Fruit fly (Drosophila melanogaster) whole organism, wandering third instar larva: ENCODE data around the gene CG2898.

Experiments
- Abd-B ChIP-seq: fragments of >200 bp; optimal IDR thresholded peaks from 2 replicates; lab custom pipeline; 2017; ENCODE audit warnings: missing biosample characterization, missing genetic modification characterization
- CG32264 ChIP-seq: fragments of 200-800 bp; sonication (Bioruptor generic); optimal IDR thresholded peaks from 2 replicates; lab custom pipeline; 2016; ENCODE audit warnings: missing biosample characterization, missing genetic modification characterization
- CG9705 ChIP-seq: fragments of 200-800 bp; sonication (Bioruptor generic); optimal IDR thresholded peaks from 2 replicates; lab custom pipeline; 2018; ENCODE audit warnings: missing biosample characterization, mild to moderate bottlenecking, missing genetic modification characterization
- CrebA ChIP-seq: fragments of 200-800 bp; sonication (Bioruptor generic); optimal IDR thresholded peaks from 2 replicates; lab custom pipeline; 2016; ENCODE audit warnings: missing biosample characterization, mild to moderate bottlenecking, missing genetic modification characterization, borderline replicate concordance
- Dfd ChIP-seq: fragments of >200 bp; optimal IDR thresholded peaks from 2 replicates; lab custom pipeline; 2017; ENCODE audit warnings: missing biosample characterization, missing genetic modification characterization
- Dif ChIP-seq: fragments of 200-275, 200-300 bp; sonication (Bioruptor generic); optimal IDR thresholded peaks from 2 replicates; lab custom pipeline; 2018; ENCODE audit warnings: missing biosample characterization, missing genetic modification characterization; ENCODE audit not compliant: partially characterized antibody
- GATAd ChIP-seq: sonication (Bioruptor generic); optimal IDR thresholded peaks from 2 replicates; lab custom pipeline; 2016; ENCODE audit warnings: missing biosample characterization, missing genetic modification characterization
- HLH106 ChIP-seq: fragments of 200-800 bp; optimal IDR thresholded peaks from 3 replicates; lab custom pipeline; 2019; ENCODE audit warnings: missing biosample characterization, mild to moderate bottlenecking, missing genetic modification characterization, moderate library complexity
- Hnf4 ChIP-seq: fragments of 200-800 bp; sonication (Bioruptor generic); optimal IDR thresholded peaks from 2 replicates; lab custom pipeline; 2016; ENCODE audit warnings: missing biosample characterization, mild to moderate bottlenecking, missing genetic modification characterization
- Hr78 ChIP-seq: fragments of >200 bp; optimal IDR thresholded peaks from 2 replicates; lab custom pipeline; 2017; ENCODE audit warnings: missing biosample characterization, missing genetic modification characterization
- Hr83 ChIP-seq: fragments of 200-300 bp; sonication (Bioruptor generic); optimal IDR thresholded peaks from 2 replicates; lab custom pipeline; 2016; ENCODE audit warnings: missing biosample characterization, mild to moderate bottlenecking, missing genetic modification characterization, moderate library complexity; ENCODE audit not compliant: poor library complexity, severe bottlenecking
- Jra ChIP-seq: sonication (Bioruptor generic); optimal IDR thresholded peaks from 2 replicates; lab custom pipeline; 2016; ENCODE audit warnings: missing biosample characterization, missing genetic modification characterization
- Mio ChIP-seq: sonication (Bioruptor generic); optimal IDR thresholded peaks from 2 replicates; lab custom pipeline; 2016; ENCODE audit warnings: missing biosample characterization, missing genetic modification characterization
- Myc ChIP-seq: fragments of >200 bp; optimal IDR thresholded peaks from 2 replicates; lab custom pipeline; 2017
- N ChIP-seq: fragments of >200 bp; optimal IDR thresholded peaks from 2 replicates; lab custom pipeline; 2018; ENCODE audit warnings: missing biosample characterization, missing external identifiers, missing genetic modification characterization
- OdsH ChIP-seq: fragments of 200-800 bp; sonication (Bioruptor generic); optimal IDR thresholded peaks from 2 replicates; lab custom pipeline; 2016; ENCODE audit warnings: missing biosample characterization, mild to moderate bottlenecking, missing genetic modification characterization
- Rel ChIP-seq, 2 experiments: fragments of 200-800 bp; sonication (Bioruptor generic) in 1 of 2; optimal IDR thresholded peaks; 2 replicates in 1 of 2; 3 replicates in 1 of 2; lab custom pipeline; 2016 to 2019; ENCODE audit warnings: mild to moderate bottlenecking in 2 of 2, missing biosample characterization in 2 of 2, missing genetic modification characterization in 2 of 2, moderate library complexity in 1 of 2
- Sp1 ChIP-seq: fragments of 200-800 bp; sonication (Bioruptor generic); optimal IDR thresholded peaks from 3 replicates; lab custom pipeline; 2019; ENCODE audit warnings: missing biosample characterization, mild to moderate bottlenecking, missing genetic modification characterization, moderate library complexity
- Vsx2 ChIP-seq: fragments of 200-300, 225-300 bp; sonication (Bioruptor generic); optimal IDR thresholded peaks from 2 replicates; lab custom pipeline; 2018; ENCODE audit warnings: missing biosample characterization, missing genetic modification characterization; ENCODE audit not compliant: partially characterized antibody
- br ChIP-seq: fragments of 200-800 bp; sonication (Bioruptor generic); optimal IDR thresholded peaks from 2 replicates; lab custom pipeline; 2016; ENCODE audit warnings: missing biosample characterization, missing genetic modification characterization
- brk ChIP-seq: fragments of 200-800 bp; sonication (Bioruptor generic); optimal IDR thresholded peaks from 2 replicates; lab custom pipeline; 2016; ENCODE audit warnings: missing biosample characterization, mild to moderate bottlenecking, missing genetic modification characterization
- dl ChIP-seq, 2 experiments: fragments of 175-275, 200-275 bp in 1 of 2; fragments of 200-275 bp in 1 of 2; sonication (Bioruptor generic); optimal IDR thresholded peaks; lab custom pipeline; 2018; ENCODE audit warnings: mild to moderate bottlenecking in 2 of 2, missing biosample characterization in 2 of 2, missing genetic modification characterization in 2 of 2, moderate library complexity in 2 of 2; ENCODE audit not compliant: partially characterized antibody in 2 of 2, insufficient read depth in 1 of 2
- dmrt93B ChIP-seq: fragments of 200-800 bp; sonication (Bioruptor generic); optimal IDR thresholded peaks from 2 replicates; lab custom pipeline; 2018; ENCODE audit warnings: missing biosample characterization, mild to moderate bottlenecking, missing genetic modification characterization
- dsf ChIP-seq: sonication (Bioruptor generic); optimal IDR thresholded peaks from 2 replicates; lab custom pipeline; 2016; ENCODE audit warnings: missing biosample characterization, missing genetic modification characterization, borderline replicate concordance
- ey ChIP-seq: fragments of 200-800 bp; sonication (Bioruptor generic); optimal IDR thresholded peaks from 2 replicates; lab custom pipeline; 2016; ENCODE audit warnings: missing biosample characterization, missing genetic modification characterization
- foxo ChIP-seq, 2 experiments: fragments of 200-800 bp; sonication (Bioruptor generic); optimal IDR thresholded peaks; 2 replicates in 1 of 2; 3 replicates in 1 of 2; lab custom pipeline; 2016 to 2017; ENCODE audit warnings: missing biosample characterization in 2 of 2, missing genetic modification characterization in 2 of 2
- fru ChIP-seq: fragments of 200-800 bp; sonication (Bioruptor generic); optimal IDR thresholded peaks from 3 replicates; lab custom pipeline; 2016; ENCODE audit warnings: missing biosample characterization, mild to moderate bottlenecking, missing genetic modification characterization
- h ChIP-seq: fragments of 200-800 bp; sonication (Bioruptor generic); optimal IDR thresholded peaks from 3 replicates; lab custom pipeline; 2016; ENCODE audit warnings: missing biosample characterization, mild to moderate bottlenecking, missing genetic modification characterization
- jim ChIP-seq: fragments of 175-275, 200-325 bp; sonication (Bioruptor generic); optimal IDR thresholded peaks from 2 replicates; lab custom pipeline; 2016; ENCODE audit warnings: missing biosample characterization, mild to moderate bottlenecking, missing genetic modification characterization
- lola ChIP-seq: fragments of >200 bp; optimal IDR thresholded peaks from 2 replicates; lab custom pipeline; 2017; ENCODE audit warnings: missing biosample characterization, missing genetic modification characterization
- pan ChIP-seq: fragments of >200 bp; optimal IDR thresholded peaks from 2 replicates; lab custom pipeline; 2017
- psq ChIP-seq: fragments of 200-800 bp; sonication (Bioruptor generic); optimal IDR thresholded peaks from 3 replicates; lab custom pipeline; 2017; ENCODE audit warnings: missing biosample characterization, mild to moderate bottlenecking, missing genetic modification characterization, moderate library complexity
- rgr ChIP-seq: fragments of 200-800 bp; sonication (Bioruptor generic); optimal IDR thresholded peaks from 3 replicates; lab custom pipeline; 2016; ENCODE audit warnings: missing biosample characterization, mild to moderate bottlenecking, missing genetic modification characterization
- sage ChIP-seq: fragments of 200-800 bp; sonication (Bioruptor generic); optimal IDR thresholded peaks from 2 replicates; lab custom pipeline; 2016; ENCODE audit warnings: missing biosample characterization, mild to moderate bottlenecking, missing genetic modification characterization
- sv ChIP-seq: fragments of 200-800 bp; sonication (Bioruptor generic); optimal IDR thresholded peaks from 3 replicates; lab custom pipeline; 2016; ENCODE audit warnings: missing biosample characterization, missing genetic modification characterization
- tai ChIP-seq: sonication (Bioruptor generic); optimal IDR thresholded peaks from 2 replicates; lab custom pipeline; 2016; ENCODE audit warnings: missing biosample characterization, missing genetic modification characterization
- usp ChIP-seq: fragments of >200 bp; optimal IDR thresholded peaks from 2 replicates; lab custom pipeline; 2017; ENCODE audit warnings: missing biosample characterization, missing genetic modification characterization
- woc ChIP-seq: sonication (Bioruptor generic); optimal IDR thresholded peaks from 2 replicates; lab custom pipeline; 2016; ENCODE audit warnings: missing biosample characterization, mild to moderate bottlenecking, missing genetic modification characterization

CG2898 gene

dm6 chrX:10362557-10363366, 12.4 kb upstream of the CG2898 start:
- TF ChIP-seq br (GFP tag; lab: Kevin White, UChicago) (peak; percentile 49), Myc (lab: Kevin White, UChicago) (no peak), HLH106 (peak; percentile 29), sv (GFP tag; lab: Kevin White, UChicago) (peak; percentile 37), usp (GFP tag; lab: Kevin White, UChicago) (no peak), OdsH (GFP tag; lab: Kevin White, UChicago) (peak; percentile 33), h (GFP tag; lab: Kevin White, UChicago) (peak; percentile 62), jim (GFP tag; lab: Kevin White, UChicago) (no peak), psq (GFP tag; lab: Kevin White, UChicago) (peak; percentile 40), rgr (GFP tag; lab: Kevin White, UChicago) (peak; percentile 54), foxo (GFP tag; optimal IDR thresholded peaks at IDR 0.05; lab: Kevin White, UChicago) (peak in 1 of 2 experiments; percentile 69), fru (GFP tag; lab: Kevin White, UChicago) (peak; percentile 74), dsf (GFP tag; lab: Kevin White, UChicago) (no peak), Vsx2 (GFP tag; lab: Kevin White, UChicago) (no peak), Mio (GFP tag; lab: Kevin White, UChicago) (no peak), Dfd (GFP tag; lab: Kevin White, UChicago) (no peak), pan (no peak), sage (GFP tag; lab: Kevin White, UChicago) (no peak), Sp1 (peak; percentile 51), brk (GFP tag; lab: Kevin White, UChicago) (no peak), dmrt93B (GFP tag; lab: Kevin White, UChicago) (peak; percentile 26), Hnf4 (GFP tag; lab: Kevin White, UChicago) (no peak), woc (peak; percentile 5), ey (GFP tag; lab: Kevin White, UChicago) (peak; percentile 46), Abd-B (no peak)

dm6 chrX:10364556-10365227, 10.5 kb upstream of the CG2898 start:
- TF ChIP-seq Rel (GFP tag; optimal IDR thresholded peaks at IDR 0.05; lab: Kevin White, UChicago) (no peak), Rel (tag; optimal IDR thresholded peaks at IDR 0.05; lab: Kevin White, UChicago) (no peak), h (GFP tag; lab: Kevin White, UChicago) (peak; percentile 45), usp (GFP tag; lab: Kevin White, UChicago) (no peak), sage (GFP tag; lab: Kevin White, UChicago) (no peak), dsf (GFP tag; lab: Kevin White, UChicago) (no peak), sv (GFP tag; lab: Kevin White, UChicago) (no peak), Abd-B (no peak), Mio (GFP tag; lab: Kevin White, UChicago) (no peak), Dfd (GFP tag; lab: Kevin White, UChicago) (no peak), N (no peak), GATAd (GFP tag; lab: Kevin White, UChicago) (no peak), ey (GFP tag; lab: Kevin White, UChicago) (no peak), foxo (GFP tag; optimal IDR thresholded peaks at IDR 0.05; lab: Kevin White, UChicago) (peak in 1 of 2 experiments; percentile 13), Hnf4 (GFP tag; lab: Kevin White, UChicago) (no peak), Myc (lab: Kevin White, UChicago) (no peak), CG9705 (GFP tag; lab: Kevin White, UChicago) (no peak), br (GFP tag; lab: Kevin White, UChicago) (peak; percentile 46), fru (GFP tag; lab: Kevin White, UChicago) (peak; percentile 29), jim (GFP tag; lab: Kevin White, UChicago) (no peak), lola (no peak), tai (GFP tag; lab: Kevin White, UChicago) (no peak), dmrt93B (GFP tag; lab: Kevin White, UChicago) (no peak), Dif (GFP tag; lab: Kevin White, UChicago) (no peak), Sp1 (no peak), Hr83 (GFP tag; lab: Kevin White, UChicago) (peak; percentile 0), HLH106 (no peak), psq (GFP tag; lab: Kevin White, UChicago) (peak; percentile 11), Hr78 (no peak), CrebA (GFP tag; lab: Kevin White, UChicago) (no peak), pan (no peak), Vsx2 (GFP tag; lab: Kevin White, UChicago) (no peak), Jra (GFP tag; lab: Kevin White, UChicago) (peak; percentile 52), brk (GFP tag; lab: Kevin White, UChicago) (no peak), woc (no peak), rgr (GFP tag; lab: Kevin White, UChicago) (no peak), dl (GFP tag; optimal IDR thresholded peaks at IDR 0.05; lab: Kevin White, UChicago; ENCODE audit: insufficient read depth in 1 of 2, partially characterized antibody in 2 of 2) (no peak), OdsH (GFP tag; lab: Kevin White, UChicago) (no peak), CG32264 (GFP tag; lab: Kevin White, UChicago) (no peak)
